Worm (Caenorhabditis elegans) whole organism, young adult: ENCODE measurements around the gene lhfp-4.
A peak's percentile ranks its signal among the peaks of the same experiment; 100 is the strongest.

Source experiments
- B0261.1 ChIP-seq: sonication (generic microtip); optimal IDR thresholded peaks from 2 replicates; lab custom pipeline; 2016; ENCODE audit warnings: mild to moderate bottlenecking, missing genetic modification characterization, moderate library complexity, missing compliant biosample characterization
- C06A6.2 ChIP-seq: fragments of 200-800 bp; sonication (Bioruptor generic); conservative IDR thresholded peaks from 2 replicates; pipeline ENCODE4 v1.3.6; 2022; ENCODE audit warnings: missing genetic modification characterization, missing compliant biosample characterization
- D2030.7 ChIP-seq: fragments of 200-800 bp; sonication (Bioruptor generic); IDR thresholded peaks from 2 replicates; pipeline ENCODE4 v1.3.6; 2022; ENCODE audit warnings: missing genetic modification reagents, missing genetic modification characterization, missing compliant biosample characterization
- F10E7.11 ChIP-seq: sonication (generic microtip); optimal IDR thresholded peaks from 2 replicates; lab custom pipeline; 2017; ENCODE audit warnings: mild to moderate bottlenecking, missing genetic modification characterization, moderate library complexity, missing compliant biosample characterization
- F39B2.1 ChIP-seq: fragments of 200-800 bp; sonication (Bioruptor generic); IDR thresholded peaks from 2 replicates; pipeline ENCODE4 v1.3.6; 2022; ENCODE audit warnings: missing genetic modification reagents, missing genetic modification characterization, missing compliant biosample characterization
- F55B11.4 ChIP-seq: sonication (generic microtip); optimal IDR thresholded peaks from 2 replicates; lab custom pipeline; 2016; ENCODE audit warnings: missing compliant biosample characterization, missing genetic modification characterization, borderline replicate concordance; ENCODE audit not compliant: insufficient read depth
- F57A8.1 ChIP-seq: fragments of 200-800 bp; sonication (Bioruptor generic); optimal IDR thresholded peaks from 2 replicates; lab custom pipeline; 2018; ENCODE audit warnings: mild to moderate bottlenecking, missing genetic modification characterization, moderate library complexity, missing compliant biosample characterization
- K11D2.4 ChIP-seq: fragments of 200-800 bp; sonication (Bioruptor generic); IDR thresholded peaks from 2 replicates; pipeline ENCODE4 v1.3.6; 2022; ENCODE audit warnings: missing genetic modification reagents, missing genetic modification characterization, missing compliant biosample characterization
- ama-1 ChIP-seq, 3 experiments: fragments of 150-350 bp in 1 of 3; sonication (generic microtip) in 2 of 3; optimal IDR thresholded peaks; 2 replicates each; lab custom pipeline; 2014 to 2018; ENCODE audit warnings: missing biosample characterization in 2 of 3, missing genetic modification characterization in 2 of 3, missing genetic modification reagents in 2 of 3
- attf-3 ChIP-seq: fragments of 200-800 bp; sonication (Bioruptor generic); conservative IDR thresholded peaks from 2 replicates; pipeline ENCODE4 v1.3.6; 2022; ENCODE audit warnings: missing genetic modification reagents, missing genetic modification characterization, missing compliant biosample characterization
- bed-2 ChIP-seq: fragments of 200-800 bp; sonication (Bioruptor generic); IDR thresholded peaks from 2 replicates; pipeline ENCODE4 v1.3.6; 2022; ENCODE audit warnings: missing genetic modification reagents, missing genetic modification characterization, missing compliant biosample characterization
- ceh-27 ChIP-seq: fragments of 200-800 bp; sonication (Bioruptor generic); optimal IDR thresholded peaks from 2 replicates; lab custom pipeline; 2018; ENCODE audit warnings: mild to moderate bottlenecking, missing genetic modification characterization, moderate library complexity, missing compliant biosample characterization
- dox-1 ChIP-seq: fragments of 200-800 bp; sonication (Bioruptor generic); IDR thresholded peaks from 2 replicates; pipeline ENCODE4 v1.3.6; 2022; ENCODE audit warnings: missing genetic modification reagents, missing genetic modification characterization, missing compliant biosample characterization
- ekl-4 ChIP-seq: fragments of 200-800 bp; sonication (Bioruptor generic); IDR thresholded peaks from 2 replicates; pipeline ENCODE4 v1.3.6; 2022; ENCODE audit warnings: missing genetic modification reagents, missing genetic modification characterization, missing compliant biosample characterization
- fkh-3 ChIP-seq: sonication (generic microtip); optimal IDR thresholded peaks from 2 replicates; lab custom pipeline; 2016; ENCODE audit warnings: mild to moderate bottlenecking, missing genetic modification characterization, missing compliant biosample characterization
- gei-17 ChIP-seq: fragments of 200-800 bp; sonication (Bioruptor generic); optimal IDR thresholded peaks from 2 replicates; lab custom pipeline; 2018; ENCODE audit warnings: mild to moderate bottlenecking, missing genetic modification characterization, missing compliant biosample characterization
- him-1 ChIP-seq: sonication (generic microtip); optimal IDR thresholded peaks from 2 replicates; lab custom pipeline; 2016; ENCODE audit warnings: missing genotype, missing genetic modification reagents, missing genetic modification characterization, missing compliant biosample characterization
- hmg-1.2 ChIP-seq: fragments of 200-800 bp; sonication (Bioruptor generic); IDR thresholded peaks from 2 replicates; pipeline ENCODE4 v1.3.6; 2022; ENCODE audit warnings: missing genetic modification reagents, missing genetic modification characterization, missing compliant biosample characterization
- hmg-20 ChIP-seq: fragments of 200-800 bp; sonication (Bioruptor generic); IDR thresholded peaks from 2 replicates; pipeline ENCODE4 v1.3.6; 2022; ENCODE audit warnings: missing genetic modification reagents, missing genetic modification characterization, missing compliant biosample characterization
- hrde-1 ChIP-seq: sonication (generic microtip); optimal IDR thresholded peaks from 2 replicates; lab custom pipeline; 2016; ENCODE audit warnings: missing genetic modification characterization, mild to moderate bottlenecking, missing compliant biosample characterization, moderate library complexity, missing genotype, missing genetic modification reagents, borderline replicate concordance
- lag-1 ChIP-seq: fragments of 200-800 bp; sonication (Bioruptor generic); IDR thresholded peaks from 2 replicates; pipeline ENCODE4 v1.3.6; 2022; ENCODE audit warnings: missing genetic modification reagents, missing genetic modification characterization, missing compliant biosample characterization
- lin-35 ChIP-seq, 3 experiments: fragments of 150-350 bp in 2 of 3; sonication (generic microtip) in 1 of 3; optimal IDR thresholded peaks; 2 replicates each; lab custom pipeline; 2014 to 2018; ENCODE audit warnings: missing biosample characterization in 3 of 3, missing genetic modification characterization in 3 of 3, missing genetic modification reagents in 3 of 3
- madf-10 ChIP-seq: sonication (generic microtip); optimal IDR thresholded peaks from 2 replicates; lab custom pipeline; 2016; ENCODE audit warnings: mild to moderate bottlenecking, missing genetic modification characterization, missing compliant biosample characterization
- madf-3 ChIP-seq: fragments of 200-800 bp; sonication (Bioruptor generic); IDR thresholded peaks from 2 replicates; pipeline ENCODE4 v1.3.6; 2022; ENCODE audit warnings: missing genetic modification reagents, missing genetic modification characterization, missing compliant biosample characterization
- madf-6 ChIP-seq: fragments of 200-800 bp; sonication (Bioruptor generic); IDR thresholded peaks from 2 replicates; pipeline ENCODE4 v1.3.6; 2022; ENCODE audit warnings: missing genetic modification reagents, missing genetic modification characterization, missing compliant biosample characterization
- nfya-1 ChIP-seq: sonication (generic microtip); optimal IDR thresholded peaks from 2 replicates; lab custom pipeline; 2017; ENCODE audit warnings: antibody characterized with exemption, missing compliant biosample characterization, missing genetic modification characterization, borderline replicate concordance; ENCODE audit not compliant: insufficient read depth
- nfyb-1 ChIP-seq: fragments of 200-800 bp; sonication (Bioruptor generic); IDR thresholded peaks from 2 replicates; pipeline ENCODE4 v1.3.6; 2022; ENCODE audit warnings: missing genetic modification reagents, missing genetic modification characterization, missing compliant biosample characterization
- nhr-80 ChIP-seq: sonication (generic microtip); optimal IDR thresholded peaks from 2 replicates; lab custom pipeline; 2016; ENCODE audit warnings: missing genetic modification characterization, missing compliant biosample characterization
- nhr-90 ChIP-seq: sonication (generic microtip); optimal IDR thresholded peaks from 2 replicates; lab custom pipeline; 2016; ENCODE audit warnings: missing genotype, mild to moderate bottlenecking, missing genetic modification characterization, missing compliant biosample characterization
- repo-1 ChIP-seq: sonication (generic microtip); optimal IDR thresholded peaks from 2 replicates; lab custom pipeline; 2017; ENCODE audit warnings: mild to moderate bottlenecking, missing genetic modification characterization, missing compliant biosample characterization
- sdz-38 ChIP-seq: sonication (generic microtip); optimal IDR thresholded peaks from 2 replicates; lab custom pipeline; 2016; ENCODE audit warnings: missing genotype, missing genetic modification characterization, missing compliant biosample characterization
- sea-2 ChIP-seq: fragments of 200-800 bp; sonication (Bioruptor generic); IDR thresholded peaks from 2 replicates; pipeline ENCODE4 v1.3.6; 2022; ENCODE audit warnings: missing genetic modification characterization, missing compliant biosample characterization
- tbx-9 ChIP-seq: sonication (generic microtip); optimal IDR thresholded peaks from 2 replicates; lab custom pipeline; 2016; ENCODE audit warnings: borderline replicate concordance, missing genetic modification characterization, inconsistent platforms, missing compliant biosample characterization
- ztf-3 ChIP-seq: fragments of 200-800 bp; sonication (Bioruptor generic); optimal IDR thresholded peaks from 2 replicates; lab custom pipeline; 2018; ENCODE audit warnings: mild to moderate bottlenecking, missing genetic modification characterization, missing compliant biosample characterization

Gene lhfp-4

ce11 chrIV:17287908-17288675, 12.7 kb downstream of the lhfp-4 start, which contains the start of gene zipt-7.1:
Gene zipt-7.1 (minus strand): TSS chrIV:17288139.
- TF ChIP-seq fkh-3 (tag; lab: Kevin White, UChicago) (no peak), nfyb-1 (GFP tag; lab: Robert Waterston, UW) (0 out of 2 replicates have a peak, but pooled peaks have one; percentile 28), madf-3 (GFP tag; lab: Robert Waterston, UW) (0 out of 2 replicates have a peak, but pooled peaks have one; percentile 62), K11D2.4 (GFP tag; lab: Robert Waterston, UW) (no peak)

- TF ChIP-seq ztf-3 (GFP tag; lab: Kevin White, UChicago) (no peak), dox-1 (GFP tag; lab: Robert Waterston, UW) (no peak), B0261.1 (tag; lab: Kevin White, UChicago) (no peak), F39B2.1 (no peak), F55B11.4 (tag; lab: Kevin White, UChicago) (no peak), hmg-1.2 (GFP tag; lab: Robert Waterston, UW) (no peak), D2030.7 (GFP tag; lab: Robert Waterston, UW) (no peak)
These were observed 16.3 kb downstream of the lhfp-4 start, which contains the start of the genes T28F3.11 and slc-17.4 for ce11 chrIV:17291629-17292199. Gene T28F3.11 (minus strand): TSS chrIV:17291679. Gene slc-17.4 (minus strand): TSS chrIV:17291733.

- no peak for TF ChIP-seq nhr-90 (tag; lab: Kevin White, UChicago)
- TF ChIP-seq nhr-80 (tag; lab: Kevin White, UChicago) = peak; percentile 45
- TF ChIP-seq attf-3 (GFP tag; lab: Robert Waterston, UW) = no peak
These were observed 17.0 kb downstream of the lhfp-4 start for ce11 chrIV:17292350-17292749.

ce11 chrIV:17293068-17293467, 17.7 kb downstream of the lhfp-4 start:
- TF ChIP-seq nfya-1 (no peak), madf-3 (GFP tag; lab: Robert Waterston, UW) (no peak), madf-6 (GFP tag; lab: Robert Waterston, UW) (no peak), ceh-27 (GFP tag; lab: Kevin White, UChicago) (no peak), hmg-20 (no peak), nhr-80 (tag; lab: Kevin White, UChicago) (peak; percentile 9), ekl-4 (GFP tag; lab: Robert Waterston, UW) (no peak), tbx-9 (tag; lab: Kevin White, UChicago) (no peak), sdz-38 (tag; lab: Kevin White, UChicago) (no peak)

- TF ChIP-seq F57A8.1 (no peak), bed-2 (GFP tag; lab: Robert Waterston, UW) (no peak), attf-3 (GFP tag; lab: Robert Waterston, UW) (no peak), F10E7.11 (tag; lab: Kevin White, UChicago) (no peak), him-1 (tag; lab: Kevin White, UChicago) (no peak), nhr-80 (tag; lab: Kevin White, UChicago) (no peak), gei-17 (GFP tag; lab: Kevin White, UChicago) (no peak), F55B11.4 (tag; lab: Kevin White, UChicago) (no peak), C06A6.2 (GFP tag; lab: Robert Waterston, UW) (no peak), ama-1 (optimal IDR thresholded peaks at IDR 0.05; lab: Kevin White, UChicago) (no peak), ama-1 (GFP tag; optimal IDR thresholded peaks at IDR 0.05; lab: Kevin White, UChicago) (no peak), madf-10 (tag; lab: Kevin White, UChicago) (no peak), tbx-9 (tag; lab: Kevin White, UChicago) (no peak), lag-1 (no peak), hrde-1 (no peak), sea-2 (no peak), repo-1 (tag; lab: Kevin White, UChicago) (no peak), lin-35 (GFP tag; optimal IDR thresholded peaks at IDR 0.05; lab: Kevin White, UChicago) (no peak), madf-3 (GFP tag; lab: Robert Waterston, UW) (no peak)
These were observed 18.3 kb downstream of the lhfp-4 start for ce11 chrIV:17293679-17294078.
